ENCODE assay signal across 2 worm cellular contexts in the genomic region with DNA sequence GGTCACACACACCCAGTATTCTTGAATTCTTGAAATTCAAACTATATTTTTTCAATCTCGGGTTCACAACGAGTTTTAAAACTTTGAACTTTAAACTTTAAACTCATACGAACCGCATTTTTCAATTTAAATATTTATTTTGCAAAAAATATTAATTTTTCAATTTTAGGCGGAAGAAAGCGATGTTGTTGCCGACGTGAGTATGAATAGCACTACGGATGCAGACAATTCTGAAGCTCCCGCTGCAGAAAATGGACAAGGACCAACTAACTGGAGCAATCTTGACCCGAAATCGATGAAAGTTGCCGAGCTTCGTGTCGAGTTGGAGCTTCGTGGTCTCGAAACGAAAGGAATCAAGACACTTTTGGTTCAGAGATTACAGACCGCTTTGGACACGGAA.
A peak's percentile ranks its signal among the peaks of the same experiment; 100 is the strongest.
TF ChIP-seq lines count a peak whose summit lies in the region.

No protein-coding gene starts in this region.

TF ChIP-seq in whole organism, L4 larva, 104 proteins besides CTCF, POLR2A, EP300 and RAD21:
- TF ChIP-seq unc-62 (GFP tag; optimal IDR thresholded peaks at IDR 0.05 in 1 of 2; lab: Kevin White, UChicago): peak in 1 of 2 experiments; percentile 17
- no peak for TF ChIP-seq unc-62 (tag; optimal IDR thresholded peaks at IDR 0.05; lab: Kevin White, UChicago)
- TF ChIP-seq daf-8 (GFP tag; IDR thresholded peaks at IDR 0.05; lab: Robert Waterston, UW): no peak
- no peak for TF ChIP-seq nhr-111 (GFP tag; optimal IDR thresholded peaks at IDR 0.05; lab: Kevin White, UChicago)
- 0 out of 2 replicates have a peak, but pooled peaks have one; percentile 53 for TF ChIP-seq snpc-1.2 (GFP tag; IDR thresholded peaks at IDR 0.05; lab: Robert Waterston, UW)
- no peak for TF ChIP-seq dpl-1 (GFP tag; optimal IDR thresholded peaks at IDR 0.05; lab: Kevin White, UChicago)
- no peak for TF ChIP-seq php-3 (GFP tag; IDR thresholded peaks at IDR 0.05; lab: Robert Waterston, UW)
- no peak for TF ChIP-seq ZK546.5 (tag; optimal IDR thresholded peaks at IDR 0.05; lab: Kevin White, UChicago)
- TF ChIP-seq nhr-10 (tag; optimal IDR thresholded peaks at IDR 0.05; lab: Kevin White, UChicago): no peak
- no peak for TF ChIP-seq ceh-20 (GFP tag; IDR thresholded peaks at IDR 0.05; lab: Robert Waterston, UW)
- no peak for TF ChIP-seq aha-1 (tag; lab: Kevin White, UChicago)
- TF ChIP-seq attf-4 (tag; optimal IDR thresholded peaks at IDR 0.05; lab: Kevin White, UChicago): no peak
- no peak for TF ChIP-seq hlh-11 (tag; optimal IDR thresholded peaks at IDR 0.05; lab: Kevin White, UChicago)
- TF ChIP-seq duxl-1 (tag; optimal IDR thresholded peaks at IDR 0.05; lab: Kevin White, UChicago; ENCODE audit: poor library complexity): no peak

TF ChIP-seq in whole organism, young adult, 124 proteins besides CTCF, POLR2A, EP300 and RAD21:
- TF ChIP-seq gei-17 (GFP tag; optimal IDR thresholded peaks at IDR 0.05; lab: Kevin White, UChicago) (no peak), Y56A3A.18 (GFP tag; IDR thresholded peaks at IDR 0.05; lab: Robert Waterston, UW) (no peak), aptf-3 (GFP tag; IDR thresholded peaks at IDR 0.05; lab: Robert Waterston, UW) (no peak), snpc-4 (GFP tag; optimal IDR thresholded peaks at IDR 0.05; lab: Kevin White, UChicago) (no peak), snpc-4 (tag; optimal IDR thresholded peaks at IDR 0.05; lab: Kevin White, UChicago) (peak in 1 of 4 experiments; percentile 51), Y53F4B.3 (GFP tag; IDR thresholded peaks at IDR 0.05; lab: Robert Waterston, UW) (no peak), let-526 (GFP tag; IDR thresholded peaks at IDR 0.05; lab: Robert Waterston, UW) (no peak), F57A8.1 (GFP tag; optimal IDR thresholded peaks at IDR 0.05; lab: Kevin White, UChicago) (no peak), attf-5 (GFP tag; optimal IDR thresholded peaks at IDR 0.05; lab: Kevin White, UChicago) (no peak), ceh-79 (tag; optimal IDR thresholded peaks at IDR 0.05; lab: Kevin White, UChicago) (no peak), egl-44 (GFP tag; IDR thresholded peaks at IDR 0.05; lab: Robert Waterston, UW) (no peak), ztf-22 (GFP tag; optimal IDR thresholded peaks at IDR 0.05; lab: Kevin White, UChicago) (no peak), nhr-90 (tag; optimal IDR thresholded peaks at IDR 0.05; lab: Kevin White, UChicago) (no peak), ZK185.1 (tag; optimal IDR thresholded peaks at IDR 0.05; lab: Kevin White, UChicago; ENCODE audit: poor library complexity, severe bottlenecking) (no peak), zim-3 (tag; optimal IDR thresholded peaks at IDR 0.05; lab: Kevin White, UChicago) (no peak), tbp1 (GFP tag; optimal IDR thresholded peaks at IDR 0.05; lab: Kevin White, UChicago) (no peak), F22D6.2 (tag; optimal IDR thresholded peaks at IDR 0.05; lab: Kevin White, UChicago) (no peak), hmg-20 (GFP tag; IDR thresholded peaks at IDR 0.05; lab: Robert Waterston, UW) (no peak), ztf-28 (GFP tag; IDR thresholded peaks at IDR 0.05; lab: Robert Waterston, UW) (no peak), nhr-179 (tag; optimal IDR thresholded peaks at IDR 0.05; lab: Kevin White, UChicago) (no peak), Y79H2A.3 (GFP tag; conservative IDR thresholded peaks at IDR 0.05; lab: Robert Waterston, UW) (no peak), attf-6 (GFP tag; IDR thresholded peaks at IDR 0.05; lab: Robert Waterston, UW) (peak; percentile 66; the same call in 1 of the 2 replicates), hmg-1.2 (GFP tag; IDR thresholded peaks at IDR 0.05; lab: Robert Waterston, UW) (no peak), Y67H2A.10 (GFP tag; conservative IDR thresholded peaks at IDR 0.05; lab: Robert Waterston, UW) (no peak), hrde-1 (tag; optimal IDR thresholded peaks at IDR 0.05; lab: Kevin White, UChicago; ENCODE audit: borderline replicate concordance) (no peak), somi-1 (GFP tag; optimal IDR thresholded peaks at IDR 0.05; lab: Kevin White, UChicago) (no peak), tbx-9 (tag; optimal IDR thresholded peaks at IDR 0.05; lab: Kevin White, UChicago; ENCODE audit: borderline replicate concordance) (no peak), unc-62 (GFP tag; optimal IDR thresholded peaks at IDR 0.05; lab: Kevin White, UChicago) (no peak), chd-7 (tag; optimal IDR thresholded peaks at IDR 0.05; lab: Kevin White, UChicago) (no peak), lin-26 (GFP tag; IDR thresholded peaks at IDR 0.05; lab: Robert Waterston, UW) (no peak), ceh-40 (GFP tag; IDR thresholded peaks at IDR 0.05; lab: Robert Waterston, UW) (no peak), hsf-1 (GFP tag; IDR thresholded peaks at IDR 0.05; lab: Robert Waterston, UW) (0 out of 2 replicates have a peak, but pooled peaks have one; percentile 49), lin-40 (tag; optimal IDR thresholded peaks at IDR 0.05; lab: Kevin White, UChicago) (no peak), mcd-1 (GFP tag; IDR thresholded peaks at IDR 0.05; lab: Robert Waterston, UW) (0 out of 2 replicates have a peak, but pooled peaks have one; percentile 16), rec-8 (tag; optimal IDR thresholded peaks at IDR 0.05; lab: Kevin White, UChicago) (no peak)
